Worm (Caenorhabditis elegans): ENCODE measurements around the gene C45B11.9.

DNA sequence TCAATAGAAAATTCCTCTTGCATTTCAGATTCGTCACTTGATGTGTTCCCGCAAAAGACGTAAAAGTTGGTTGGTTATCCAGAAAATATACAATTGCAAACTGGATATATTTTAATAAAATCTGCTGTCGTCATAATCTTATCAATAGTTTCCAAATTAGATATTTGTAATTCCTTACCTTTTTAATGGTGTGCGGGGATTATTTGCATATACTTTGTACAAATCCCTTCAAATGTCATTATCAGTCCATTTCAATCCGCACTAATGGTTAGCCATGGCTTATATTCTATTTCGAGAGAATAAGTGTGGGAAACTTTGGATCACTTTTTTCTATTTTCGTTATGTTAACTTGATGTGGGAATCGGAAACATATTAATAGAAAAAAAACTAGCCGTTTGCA is 36.0 kb upstream of the C45B11.9 start:
- TF ChIP-seq K11D2.4 (GFP tag; IDR thresholded peaks at IDR 0.05) (no peak), nhr-80 (tag; optimal IDR thresholded peaks at IDR 0.05) (no peak), ceh-100 (GFP tag; IDR thresholded peaks at IDR 0.05) (no peak), cebp-2 (GFP tag; IDR thresholded peaks at IDR 0.05) (no peak), unc-62 (GFP tag; optimal IDR thresholded peaks at IDR 0.05) (no peak)
